7 worm cellular contexts compared by ENCODE assay signal in the genomic region with DNA sequence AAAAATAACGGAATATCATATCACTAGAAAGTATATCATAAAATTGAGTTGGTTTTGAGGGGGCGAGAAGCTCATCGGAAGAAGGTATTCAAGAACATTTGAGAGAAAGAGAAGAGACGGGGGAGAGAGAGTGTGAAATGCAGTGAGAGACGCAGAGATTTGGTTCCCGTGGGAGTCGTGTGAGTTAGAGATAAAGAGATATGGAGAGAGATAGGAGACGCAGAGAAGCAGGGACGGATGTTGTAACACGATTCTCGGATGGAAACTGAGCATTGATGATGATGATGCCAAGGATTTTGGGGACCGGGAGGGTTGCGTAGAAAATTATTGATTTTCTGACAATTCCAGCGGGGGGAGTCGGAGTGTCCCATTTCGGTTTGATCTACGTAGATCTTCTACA.
TF ChIP-seq lines count a peak whose summit lies in the region.

No protein-coding gene starts in this region.

TF ChIP-seq in whole organism, L1 larva, 84 proteins besides CTCF, POLR2A, EP300 and RAD21 (continues in another document):
- TF ChIP-seq nhr-76 (tag; optimal IDR thresholded peaks at IDR 0.05; lab: Kevin White, UChicago) (no peak), ceh-82 (tag; optimal IDR thresholded peaks at IDR 0.05; lab: Kevin White, UChicago) (peak in 1 of 3 experiments; percentile 56), isw-1 (GFP tag; IDR thresholded peaks at IDR 0.05; lab: Robert Waterston, UW) (peak; percentile 19; the same call in 1 of the 2 replicates), nhr-71 (tag; optimal IDR thresholded peaks at IDR 0.05; lab: Kevin White, UChicago) (peak; percentile 81), efl-1 (optimal IDR thresholded peaks at IDR 0.05; lab: Kevin White, UChicago) (peak; percentile 64 to 79), efl-1 (GFP tag; optimal IDR thresholded peaks at IDR 0.05 in 1 of 2; lab: Kevin White, UChicago) (peak in 1 of 2 experiments; percentile 94), lsy-2 (tag; optimal IDR thresholded peaks at IDR 0.05; lab: Kevin White, UChicago) (peak; percentile 48 to 49), tbx-2 (tag; optimal IDR thresholded peaks at IDR 0.05; lab: Kevin White, UChicago) (peak; percentile 62), irx-1 (tag; optimal IDR thresholded peaks at IDR 0.05; lab: Kevin White, UChicago) (no peak), rnt-1 (tag; optimal IDR thresholded peaks at IDR 0.05; lab: Kevin White, UChicago) (peak; percentile 87), mep-1 (tag; optimal IDR thresholded peaks at IDR 0.05; lab: Kevin White, UChicago) (peak; percentile 11), lin-14 (GFP tag; optimal IDR thresholded peaks at IDR 0.05; lab: Kevin White, UChicago) (peak; percentile 64)

TF ChIP-seq in whole organism, L2 larva, 48 proteins besides CTCF, POLR2A, EP300 and RAD21 (continues in another document):
- peak; percentile 20 for TF ChIP-seq C34F6.9 (tag; optimal IDR thresholded peaks at IDR 0.05; lab: Kevin White, UChicago)
- peak; percentile 24 for TF ChIP-seq unc-55 (GFP tag; optimal IDR thresholded peaks at IDR 0.05; lab: Kevin White, UChicago)
- no peak for TF ChIP-seq ztf-11 (tag; optimal IDR thresholded peaks at IDR 0.05; lab: Kevin White, UChicago)
- TF ChIP-seq nhr-129 (tag; optimal IDR thresholded peaks at IDR 0.05; lab: Kevin White, UChicago) = peak; percentile 50
- TF ChIP-seq lin-11 (tag; optimal IDR thresholded peaks at IDR 0.05; lab: Kevin White, UChicago) = no peak
- peak; percentile 16 for TF ChIP-seq mab-5 (tag; optimal IDR thresholded peaks at IDR 0.05; lab: Kevin White, UChicago)
- TF ChIP-seq ceh-16 (tag; optimal IDR thresholded peaks at IDR 0.05; lab: Kevin White, UChicago) = no peak
- TF ChIP-seq ama-1 (optimal IDR thresholded peaks at IDR 0.05; lab: Kevin White, UChicago) = no peak
- no peak for TF ChIP-seq nhr-21 (tag; optimal IDR thresholded peaks at IDR 0.05; lab: Kevin White, UChicago)
- TF ChIP-seq lin-13 (GFP tag; optimal IDR thresholded peaks at IDR 0.05; lab: Kevin White, UChicago) = peak; percentile 16
- no peak for TF ChIP-seq nhr-25 (tag; optimal IDR thresholded peaks at IDR 0.05; lab: Kevin White, UChicago)
- TF ChIP-seq zag-1 (tag; optimal IDR thresholded peaks at IDR 0.05; lab: Kevin White, UChicago) = no peak
- TF ChIP-seq lin-39 (tag; optimal IDR thresholded peaks at IDR 0.05; lab: Kevin White, UChicago) = no peak

TF ChIP-seq in whole organism, L3 larva, 47 proteins besides CTCF, POLR2A, EP300 and RAD21:
- TF ChIP-seq R02D3.7 (tag; optimal IDR thresholded peaks at IDR 0.05; lab: Kevin White, UChicago) (peak; percentile 13), elt-2 (tag; optimal IDR thresholded peaks at IDR 0.05; lab: Kevin White, UChicago) (peak; percentile 12), nhr-25 (tag; optimal IDR thresholded peaks at IDR 0.05; lab: Kevin White, UChicago) (no peak), ceh-28 (tag; optimal IDR thresholded peaks at IDR 0.05; lab: Kevin White, UChicago) (peak; percentile 58), nhr-67 (tag; optimal IDR thresholded peaks at IDR 0.05; lab: Kevin White, UChicago) (no peak), nfya-1 (tag; optimal IDR thresholded peaks at IDR 0.05; lab: Kevin White, UChicago; ENCODE audit: insufficient read depth) (peak; percentile 46), ceh-9 (tag; optimal IDR thresholded peaks at IDR 0.05; lab: Kevin White, UChicago) (no peak)
TF ChIP-seq in whole organism, L3 larva: peak in this region for 4.

TF ChIP-seq in whole organism, L4 larva, 104 proteins besides CTCF, POLR2A, EP300 and RAD21 (continues in another document):
- TF ChIP-seq T26A8.4 (GFP tag; IDR thresholded peaks at IDR 0.05; lab: Robert Waterston, UW) (no peak), nhr-77 (tag; optimal IDR thresholded peaks at IDR 0.05; lab: Kevin White, UChicago) (no peak), nhr-42 (GFP tag; IDR thresholded peaks at IDR 0.05; lab: Robert Waterston, UW) (0 out of 2 replicates have a peak, but pooled peaks have one; percentile 29), nhr-6 (tag; optimal IDR thresholded peaks at IDR 0.05; lab: Kevin White, UChicago) (no peak), mdl-1 (tag; optimal IDR thresholded peaks at IDR 0.05; lab: Kevin White, UChicago) (no peak), dpl-1 (GFP tag; optimal IDR thresholded peaks at IDR 0.05; lab: Kevin White, UChicago) (no peak), unc-39 (tag; optimal IDR thresholded peaks at IDR 0.05; lab: Kevin White, UChicago) (no peak), ctbp-1 (GFP tag; IDR thresholded peaks at IDR 0.05; lab: Robert Waterston, UW) (no peak), nhr-11 (tag; optimal IDR thresholded peaks at IDR 0.05; lab: Kevin White, UChicago) (peak; percentile 8), cey-2 (tag; optimal IDR thresholded peaks at IDR 0.05; lab: Kevin White, UChicago; ENCODE audit: borderline replicate concordance, insufficient read depth) (no peak), ceh-82 (tag; optimal IDR thresholded peaks at IDR 0.05; lab: Kevin White, UChicago) (no peak), pqm-1 (tag; optimal IDR thresholded peaks at IDR 0.05; lab: Kevin White, UChicago) (no peak), gei-8 (GFP tag; optimal IDR thresholded peaks at IDR 0.05; lab: Kevin White, UChicago) (peak; percentile 10), daf-8 (GFP tag; IDR thresholded peaks at IDR 0.05; lab: Robert Waterston, UW) (no peak)

TF ChIP-seq in whole organism, late embryonic, 69 proteins besides CTCF, POLR2A, EP300 and RAD21 (continues in another document):
- no peak for TF ChIP-seq fkh-6 (tag; optimal IDR thresholded peaks at IDR 0.05; lab: Kevin White, UChicago)
- TF ChIP-seq hlh-13 (GFP tag; optimal IDR thresholded peaks at IDR 0.05; lab: Kevin White, UChicago) = no peak
- no peak for TF ChIP-seq madf-2 (tag; optimal IDR thresholded peaks at IDR 0.05; lab: Kevin White, UChicago)
- TF ChIP-seq pqm-1 (tag; optimal IDR thresholded peaks at IDR 0.05; lab: Kevin White, UChicago) = no peak
- no peak for TF ChIP-seq unc-3 (GFP tag; conservative IDR thresholded peaks at IDR 0.05; lab: Robert Waterston, UW)
- no peak for TF ChIP-seq unc-3 (tag; optimal IDR thresholded peaks at IDR 0.05; lab: Kevin White, UChicago)
- TF ChIP-seq ceh-14 (tag; optimal IDR thresholded peaks at IDR 0.05; lab: Kevin White, UChicago) = no peak
- TF ChIP-seq npax-4 (tag; optimal IDR thresholded peaks at IDR 0.05; lab: Kevin White, UChicago) = no peak
- TF ChIP-seq ceh-24 (tag; optimal IDR thresholded peaks at IDR 0.05; lab: Kevin White, UChicago) = no peak
- no peak for TF ChIP-seq unc-86 (tag; optimal IDR thresholded peaks at IDR 0.05; lab: Kevin White, UChicago)
- TF ChIP-seq C08G9.2 (tag; optimal IDR thresholded peaks at IDR 0.05; lab: Kevin White, UChicago) = peak; percentile 38
- no peak for TF ChIP-seq mec-3 (tag; optimal IDR thresholded peaks at IDR 0.05; lab: Kevin White, UChicago; ENCODE audit: borderline replicate concordance)
- no peak for TF ChIP-seq K02D7.2 (tag; optimal IDR thresholded peaks at IDR 0.05; lab: Kevin White, UChicago)
- TF ChIP-seq ceh-48 (tag; optimal IDR thresholded peaks at IDR 0.05; lab: Kevin White, UChicago) = no peak
- peak; percentile 46 for TF ChIP-seq tbx-2 (tag; optimal IDR thresholded peaks at IDR 0.05; lab: Kevin White, UChicago)
- TF ChIP-seq pax-1 (tag; optimal IDR thresholded peaks at IDR 0.05; lab: Kevin White, UChicago) = no peak

TF ChIP-seq in whole organism, mixed stage, embryonic, 35 proteins besides CTCF, POLR2A, EP300 and RAD21:
- peak; percentile 31 for TF ChIP-seq sptf-1 (tag; optimal IDR thresholded peaks at IDR 0.05; lab: Kevin White, UChicago)
- no peak for TF ChIP-seq nhr-237 (tag; optimal IDR thresholded peaks at IDR 0.05; lab: Kevin White, UChicago)
- no peak for TF ChIP-seq unc-39 (tag; optimal IDR thresholded peaks at IDR 0.05; lab: Kevin White, UChicago)
- TF ChIP-seq ces-1 (GFP tag; optimal IDR thresholded peaks at IDR 0.05; lab: Kevin White, UChicago) = peak; percentile 58
- peak; percentile 7 for TF ChIP-seq hlh-1 (tag; optimal IDR thresholded peaks at IDR 0.05; lab: Kevin White, UChicago)
- no peak for TF ChIP-seq sem-2 (GFP tag; optimal IDR thresholded peaks at IDR 0.05; lab: Kevin White, UChicago)
- peak; percentile 30 for TF ChIP-seq unc-120 (tag; optimal IDR thresholded peaks at IDR 0.05; lab: Kevin White, UChicago; ENCODE audit: poor library complexity, severe bottlenecking)
- no peak for TF ChIP-seq elt-3 (tag; optimal IDR thresholded peaks at IDR 0.05; lab: Kevin White, UChicago)
- TF ChIP-seq snpc-4 (tag; optimal IDR thresholded peaks at IDR 0.05; lab: Kevin White, UChicago) = no peak
- peak; percentile 3 for TF ChIP-seq pha-4 (tag; optimal IDR thresholded peaks at IDR 0.05; lab: Kevin White, UChicago)
- no peak for TF ChIP-seq ham-2 (GFP tag; optimal IDR thresholded peaks at IDR 0.05; lab: Kevin White, UChicago)
- TF ChIP-seq mep-1 (tag; optimal IDR thresholded peaks at IDR 0.05; lab: Kevin White, UChicago) = peak; percentile 17
TF ChIP-seq in whole organism, mixed stage, embryonic: peak in this region for 6.

TF ChIP-seq in whole organism, young adult, 124 proteins besides CTCF, POLR2A, EP300 and RAD21:
- TF ChIP-seq bed-2 (GFP tag; IDR thresholded peaks at IDR 0.05; lab: Robert Waterston, UW) (no peak), efl-1 (GFP tag; optimal IDR thresholded peaks at IDR 0.05; lab: Kevin White, UChicago) (no peak), cebp-1 (GFP tag; IDR thresholded peaks at IDR 0.05; lab: Robert Waterston, UW) (no peak), cebp-1 (tag; optimal IDR thresholded peaks at IDR 0.05; lab: Kevin White, UChicago) (peak; percentile 0), lsl-1 (GFP tag; optimal IDR thresholded peaks at IDR 0.05; lab: Kevin White, UChicago) (no peak), akir-1 (GFP tag; optimal IDR thresholded peaks at IDR 0.05; lab: Kevin White, UChicago) (no peak), hmg-1.2 (GFP tag; IDR thresholded peaks at IDR 0.05; lab: Robert Waterston, UW) (peak; percentile 90)
